Fruit fly (Drosophila melanogaster): ENCODE measurements around the gene CG4678.

CG4678 gene

DNA sequence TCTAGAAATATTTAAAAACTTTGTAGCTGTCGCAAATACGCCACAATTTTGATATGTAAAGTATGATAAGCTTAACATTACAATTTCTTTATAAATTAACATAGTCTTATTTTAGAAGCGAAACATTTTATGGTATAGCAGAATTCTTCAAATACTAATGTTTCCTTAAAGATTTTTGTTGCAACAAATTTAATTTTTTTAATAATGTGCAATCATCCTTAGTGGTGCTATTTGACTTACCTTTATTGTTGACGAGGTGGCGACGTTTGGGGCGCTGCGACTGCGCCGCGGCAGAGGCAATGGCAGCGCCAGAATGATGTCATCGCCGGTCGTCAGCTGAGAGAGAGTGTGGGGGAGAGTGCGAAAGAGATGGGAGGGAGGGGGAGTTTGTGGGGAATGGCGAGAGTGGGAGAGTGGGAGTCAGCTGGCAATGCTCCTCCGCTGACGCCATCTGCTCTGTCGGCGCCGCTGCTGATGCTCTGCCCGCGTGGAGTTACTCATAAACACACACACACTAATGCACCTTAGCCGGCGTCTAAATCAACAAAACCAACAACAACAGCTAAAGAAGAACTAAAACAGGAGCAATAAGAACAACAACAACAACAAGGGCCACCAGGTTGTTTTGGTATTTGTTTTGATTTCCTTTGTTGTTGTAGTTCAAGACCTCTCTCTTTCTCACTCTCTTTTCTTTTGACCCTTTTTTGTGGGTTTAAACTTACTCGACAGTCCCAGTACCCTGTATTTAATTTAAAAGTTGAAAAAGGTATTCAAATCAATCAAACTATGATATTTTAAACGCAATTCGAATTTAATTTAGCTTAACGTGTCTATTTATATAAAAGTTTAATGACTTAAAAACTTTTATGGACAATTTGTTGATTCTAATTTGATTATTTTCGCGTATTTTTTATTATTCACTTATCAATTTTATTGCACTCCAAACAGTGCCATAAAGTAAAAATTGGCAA, 27.6 kb downstream of the CG4678 start (continued):
- peak; percentile 96 for TF ChIP-seq sens (GFP tag)
- no peak for TF ChIP-seq her (GFP tag; optimal IDR thresholded peaks at IDR 0.05)
- peak; percentile 57; the same call in 1 of the 2 replicates for TF ChIP-seq al (GFP tag; IDR thresholded peaks at IDR 0.05)
- TF ChIP-seq Sry-δ (GFP tag; optimal IDR thresholded peaks at IDR 0.05), result no peak
- TF ChIP-seq CG10366 (GFP tag; IDR thresholded peaks at IDR 0.05), result peak; percentile 67
- 0 out of 2 replicates have a peak, but pooled peaks have one; percentile 30 for TF ChIP-seq Oaz (GFP tag; IDR thresholded peaks at IDR 0.05)
- peak; percentile 68 for TF ChIP-seq Camta (GFP tag; optimal IDR thresholded peaks at IDR 0.05)
- peak; percentile 50 for TF ChIP-seq oc (tag; optimal IDR thresholded peaks at IDR 0.05)
- peak; percentile 84 for TF ChIP-seq CG15269 (tag; optimal IDR thresholded peaks at IDR 0.05)
- TF ChIP-seq eve (GFP tag; optimal IDR thresholded peaks at IDR 0.05), result peak in 1 of 2 experiments; percentile 72
- peak; percentile 53 for TF ChIP-seq wdn (GFP tag; IDR thresholded peaks at IDR 0.05)
- TF ChIP-seq Lim3 (GFP tag; IDR thresholded peaks at IDR 0.05), result no peak
- no peak for TF ChIP-seq CG7987 (GFP tag; optimal IDR thresholded peaks at IDR 0.05)
- TF ChIP-seq Hey (tag; optimal IDR thresholded peaks at IDR 0.05), result no peak
- TF ChIP-seq CG7928 (GFP tag; optimal IDR thresholded peaks at IDR 0.05), result no peak
- TF ChIP-seq MESR4 (GFP tag; optimal IDR thresholded peaks at IDR 0.05), result no peak
- TF ChIP-seq Lpt (GFP tag; optimal IDR thresholded peaks at IDR 0.05), result no peak
- TF ChIP-seq CG12659 (GFP tag; optimal IDR thresholded peaks at IDR 0.05), result peak; percentile 80
- no peak for TF ChIP-seq Lhr (GFP tag; optimal IDR thresholded peaks at IDR 0.05)
- TF ChIP-seq tio (GFP tag; optimal IDR thresholded peaks at IDR 0.05), result peak; percentile 73
- TF ChIP-seq Hmx (GFP tag; optimal IDR thresholded peaks at IDR 0.05), result no peak
- TF ChIP-seq NC2β (GFP tag; optimal IDR thresholded peaks at IDR 0.05), result peak; percentile 21
- TF ChIP-seq CG32532 (GFP tag; IDR thresholded peaks at IDR 0.05), result peak; percentile 80
- no peak for TF ChIP-seq CG15696 (tag; optimal IDR thresholded peaks at IDR 0.05)
- TF ChIP-seq jing (GFP tag; optimal IDR thresholded peaks at IDR 0.05), result peak; percentile 39
- peak; percentile 78 for TF ChIP-seq seq (GFP tag; IDR thresholded peaks at IDR 0.05)
- no peak for TF ChIP-seq CG42726 (GFP tag; IDR thresholded peaks at IDR 0.05; ENCODE audit: partially characterized antibody)
- TF ChIP-seq CG5180 (GFP tag; optimal IDR thresholded peaks at IDR 0.05), result peak; percentile 50
- peak; percentile 71 for TF ChIP-seq dmrt99B (tag; optimal IDR thresholded peaks at IDR 0.05)
- TF ChIP-seq CG4730 (GFP tag; IDR thresholded peaks at IDR 0.05), result peak; percentile 26; the same call in 1 of the 2 replicates
- peak; percentile 48 for TF ChIP-seq CG18011 (GFP tag; optimal IDR thresholded peaks at IDR 0.05)
- TF ChIP-seq CG2202 (tag; optimal IDR thresholded peaks at IDR 0.05), result peak; percentile 47
- TF ChIP-seq Hand (GFP tag; optimal IDR thresholded peaks at IDR 0.05), result peak; percentile 56
- TF ChIP-seq CG11695 (GFP tag; IDR thresholded peaks at IDR 0.05), result peak; percentile 81
- peak; percentile 79 for TF ChIP-seq CG15601 (tag; optimal IDR thresholded peaks at IDR 0.05)
- no peak for TF ChIP-seq ac (GFP tag; optimal IDR thresholded peaks at IDR 0.05)
- TF ChIP-seq CG9437 (GFP tag; optimal IDR thresholded peaks at IDR 0.05), result peak; percentile 73
- TF ChIP-seq disco-r (GFP tag; optimal IDR thresholded peaks at IDR 0.05), result peak; percentile 35
- no peak for TF ChIP-seq TFAM (GFP tag; optimal IDR thresholded peaks at IDR 0.05)
- peak; percentile 69 for TF ChIP-seq dmrt11E (tag; optimal IDR thresholded peaks at IDR 0.05)
- no peak for TF ChIP-seq dati (GFP tag; IDR thresholded peaks at IDR 0.05)
- no peak for TF ChIP-seq Ets65A (GFP tag)
- peak; percentile 38 for TF ChIP-seq CG10543 (GFP tag; optimal IDR thresholded peaks at IDR 0.05)
- TF ChIP-seq fd64A (GFP tag; optimal IDR thresholded peaks at IDR 0.05), result no peak
- no peak for TF ChIP-seq ab (GFP tag; optimal IDR thresholded peaks at IDR 0.05)
- TF ChIP-seq Deaf1 (tag; optimal IDR thresholded peaks at IDR 0.05), result peak; percentile 47
- no peak for TF ChIP-seq CG6791 (GFP tag; IDR thresholded peaks at IDR 0.05; ENCODE audit: partially characterized antibody)
- TF ChIP-seq gsb (GFP tag; IDR thresholded peaks at IDR 0.05), result 0 out of 2 replicates have a peak, but pooled peaks have one; percentile 27
